Worm (Caenorhabditis elegans) whole organism, L2 larva: ENCODE results near the gene gad-1.

ENCODE experiments used
- aly-2 ChIP-seq: fragments of 150-350 bp; optimal IDR thresholded peaks from 2 replicates; lab custom pipeline; 2014; ENCODE audit warnings: missing biosample characterization, missing genetic modification characterization
- ama-1 ChIP-seq: fragments of 150-350 bp; optimal IDR thresholded peaks from 2 replicates; lab custom pipeline; 2018; ENCODE audit warnings: inconsistent platforms
- dmd-4 ChIP-seq: sonication (generic microtip); optimal IDR thresholded peaks from 2 replicates; lab custom pipeline; 2017; ENCODE audit warnings: missing biosample characterization, missing genetic modification characterization
- fos-1 ChIP-seq: fragments of 150-350 bp; optimal IDR thresholded peaks from 2 replicates; lab custom pipeline; 2014; ENCODE audit warnings: missing biosample characterization, missing genetic modification characterization
- lin-11 ChIP-seq: fragments of 150-350 bp; sonication (generic microtip); optimal IDR thresholded peaks from 2 replicates; lab custom pipeline; 2014; ENCODE audit warnings: missing biosample characterization, missing genetic modification characterization, inconsistent platforms, mixed read lengths
- nhr-23 ChIP-seq: fragments of 150-350 bp; optimal IDR thresholded peaks from 2 replicates; lab custom pipeline; 2014; ENCODE audit warnings: missing biosample characterization, missing genetic modification reagents, missing genetic modification characterization
- nhr-25 ChIP-seq: fragments of 150-350 bp; sonication (generic microtip); optimal IDR thresholded peaks from 3 replicates; lab custom pipeline; 2014; ENCODE audit warnings: missing biosample characterization, missing genetic modification characterization
- sma-3 ChIP-seq: sonication (generic microtip); optimal IDR thresholded peaks from 2 replicates; lab custom pipeline; 2016; ENCODE audit warnings: missing genetic modification reagents, missing genetic modification characterization, missing compliant biosample characterization
- unc-55 ChIP-seq: fragments of 150-350 bp; sonication (generic microtip); optimal IDR thresholded peaks from 3 replicates; lab custom pipeline; 2014; ENCODE audit warnings: missing biosample characterization, missing genetic modification reagents, missing genetic modification characterization
- unc-62 ChIP-seq: fragments of 150-350 bp; optimal IDR thresholded peaks from 2 replicates; lab custom pipeline; 2014; ENCODE audit warnings: missing biosample characterization, missing genetic modification reagents, missing genetic modification characterization
- ztf-11 ChIP-seq: sonication (generic microtip); optimal IDR thresholded peaks from 2 replicates; lab custom pipeline; 2017; ENCODE audit warnings: missing biosample characterization, missing genetic modification characterization
- ztf-4 ChIP-seq: fragments of 150-350 bp; optimal IDR thresholded peaks from 2 replicates; lab custom pipeline; 2014; ENCODE audit warnings: missing biosample characterization, missing genetic modification characterization

- TF ChIP-seq lin-11 (tag; lab: Kevin White, UChicago) (no peak), aly-2 (tag; lab: Kevin White, UChicago) (no peak), ztf-11 (no peak), unc-62 (GFP tag; lab: Kevin White, UChicago) (no peak), dmd-4 (tag; lab: Kevin White, UChicago) (no peak), sma-3 (GFP tag; lab: Kevin White, UChicago) (no peak), ztf-4 (no peak), ama-1 (lab: Kevin White, UChicago) (no peak), nhr-23 (tag; lab: Kevin White, UChicago) (no peak), fos-1 (peak; percentile 67), nhr-25 (tag; lab: Kevin White, UChicago) (no peak), unc-55 (GFP tag; lab: Kevin White, UChicago) (no peak)
These were observed 34.4 kb downstream of the gad-1 start for ce11 chrV:6398922-6399321.
